Comparison of ENCODE assay signal across 6 fruit fly cellular contexts in genomic region chr3L:18010418-18010883, dm6.
TF ChIP-seq lines count a peak whose summit lies in the region.

No protein-coding gene starts in this region.

- no peak for TF ChIP-seq CTCF in whole organism, embryonic (GFP tag; optimal IDR thresholded peaks at IDR 0.05; lab: Kevin White, UChicago)

TF ChIP-seq in whole organism, 6 proteins besides CTCF, POLR2A, EP300 and RAD21:
- TF ChIP-seq Dll (optimal IDR thresholded peaks at IDR 0.05; lab: Kevin White, UChicago) = no peak
- TF ChIP-seq EcR (GFP tag; optimal IDR thresholded peaks at IDR 0.05; lab: Kevin White, UChicago) = peak; percentile 37 to 39
- no peak for TF ChIP-seq pan (optimal IDR thresholded peaks at IDR 0.05; lab: Kevin White, UChicago)
- no peak for TF ChIP-seq usp (GFP tag; optimal IDR thresholded peaks at IDR 0.05; lab: Kevin White, UChicago)

TF ChIP-seq in whole organism, adult, 20 proteins besides CTCF, POLR2A, EP300 and RAD21:
- no peak for TF ChIP-seq ovo (GFP tag; optimal IDR thresholded peaks at IDR 0.05; lab: Kevin White, UChicago)
- peak; percentile 60 for TF ChIP-seq tj (GFP tag; optimal IDR thresholded peaks at IDR 0.05; lab: Kevin White, UChicago)

TF ChIP-seq in whole organism, embryonic, 481 proteins besides CTCF, POLR2A, EP300 and RAD21 (continues in another document):
- TF ChIP-seq Vsx1 (GFP tag; optimal IDR thresholded peaks at IDR 0.05; lab: Kevin White, UChicago) (no peak), crol (GFP tag; IDR thresholded peaks at IDR 0.05; lab: Robert Waterston, UW) (peak; percentile 89), CG33557 (GFP tag; optimal IDR thresholded peaks at IDR 0.05; lab: Kevin White, UChicago) (peak; percentile 3), kni (GFP tag; optimal IDR thresholded peaks at IDR 0.05; lab: Kevin White, UChicago) (peak; percentile 81), Pdp1 (GFP tag; optimal IDR thresholded peaks at IDR 0.05; lab: Kevin White, UChicago) (peak in 1 of 2 experiments; percentile 72), vvl (GFP tag; IDR thresholded peaks at IDR 0.05; lab: Robert Waterston, UW) (no peak; the same call in 1 of the 2 replicates), Oaz (GFP tag; IDR thresholded peaks at IDR 0.05; lab: Robert Waterston, UW) (no peak), sob (GFP tag; IDR thresholded peaks at IDR 0.05; lab: Robert Waterston, UW) (0 out of 2 replicates have a peak, but pooled peaks have one; percentile 9), Trl (optimal IDR thresholded peaks at IDR 0.05; lab: Kevin White, UChicago) (no peak), Trl (GFP tag; optimal IDR thresholded peaks at IDR 0.05; lab: Kevin White, UChicago) (no peak), sens (GFP tag; lab: Kevin White, UChicago) (peak; percentile 65), sd (tag; optimal IDR thresholded peaks at IDR 0.05; lab: Kevin White, UChicago) (peak; percentile 85), psq (GFP tag; optimal IDR thresholded peaks at IDR 0.05; lab: Kevin White, UChicago) (peak; percentile 78), rib (GFP tag; IDR thresholded peaks at IDR 0.05; lab: Robert Waterston, UW) (peak; percentile 49; the same call in 1 of the 2 replicates), CG7745 (tag; optimal IDR thresholded peaks at IDR 0.05; lab: Kevin White, UChicago) (peak; percentile 11), peb (GFP tag; IDR thresholded peaks at IDR 0.05; lab: Robert Waterston, UW) (no peak), Blimp-1 (GFP tag; optimal IDR thresholded peaks at IDR 0.05; lab: Kevin White, UChicago) (peak; percentile 98), CG12769 (tag; optimal IDR thresholded peaks at IDR 0.05; lab: Kevin White, UChicago) (peak; percentile 19), sqz (GFP tag; optimal IDR thresholded peaks at IDR 0.05; lab: Kevin White, UChicago) (peak; percentile 88), unpg (GFP tag; optimal IDR thresholded peaks at IDR 0.05; lab: Kevin White, UChicago) (no peak), Kr (GFP tag; optimal IDR thresholded peaks at IDR 0.05; lab: Kevin White, UChicago) (peak; percentile 31)

TF ChIP-seq in whole organism, prepupa, 60 proteins besides CTCF, POLR2A, EP300 and RAD21:
- TF ChIP-seq CG11902 (GFP tag; optimal IDR thresholded peaks at IDR 0.05; lab: Kevin White, UChicago) = no peak
- TF ChIP-seq ss (GFP tag; optimal IDR thresholded peaks at IDR 0.05; lab: Kevin White, UChicago) = no peak
- peak; percentile 38; the same call in 2 of the 3 replicates for TF ChIP-seq CG6163 (GFP tag; IDR thresholded peaks at IDR 0.05; lab: Robert Waterston, UW)
- TF ChIP-seq esn (GFP tag; optimal IDR thresholded peaks at IDR 0.05; lab: Kevin White, UChicago) = peak; percentile 15
- TF ChIP-seq Gug (GFP tag; IDR thresholded peaks at IDR 0.05; lab: Robert Waterston, UW) = no peak
- TF ChIP-seq Blimp-1 (GFP tag; optimal IDR thresholded peaks at IDR 0.05; lab: Kevin White, UChicago) = peak; percentile 78
- no peak for TF ChIP-seq CG16779 (tag; optimal IDR thresholded peaks at IDR 0.05; lab: Kevin White, UChicago)
- no peak for TF ChIP-seq fd85E (GFP tag; optimal IDR thresholded peaks at IDR 0.05; lab: Kevin White, UChicago)
- TF ChIP-seq vri (GFP tag; optimal IDR thresholded peaks at IDR 0.05; lab: Kevin White, UChicago) = peak; percentile 59
- TF ChIP-seq fkh (GFP tag; optimal IDR thresholded peaks at IDR 0.05; lab: Kevin White, UChicago) = peak; percentile 48
- no peak for TF ChIP-seq CG11294 (GFP tag; IDR thresholded peaks at IDR 0.05; lab: Robert Waterston, UW)
- TF ChIP-seq Ets21C (GFP tag; optimal IDR thresholded peaks at IDR 0.05; lab: Kevin White, UChicago) = no peak
- TF ChIP-seq lz (GFP tag; optimal IDR thresholded peaks at IDR 0.05; lab: Kevin White, UChicago) = no peak
- peak; percentile 44 for TF ChIP-seq Eip93F (GFP tag; optimal IDR thresholded peaks at IDR 0.05; lab: Kevin White, UChicago)
- TF ChIP-seq CG8119 (GFP tag; IDR thresholded peaks at IDR 0.05; lab: Robert Waterston, UW) = no peak
- TF ChIP-seq Sox14 (GFP tag; optimal IDR thresholded peaks at IDR 0.05; lab: Kevin White, UChicago) = peak; percentile 61
- TF ChIP-seq acj6 (GFP tag; optimal IDR thresholded peaks at IDR 0.05; lab: Kevin White, UChicago) = no peak
- no peak for TF ChIP-seq CG7368 (GFP tag; optimal IDR thresholded peaks at IDR 0.05; lab: Kevin White, UChicago)
- TF ChIP-seq Eip75B (GFP tag; optimal IDR thresholded peaks at IDR 0.05; lab: Kevin White, UChicago) = peak; percentile 40

TF ChIP-seq in whole organism, pupa, 21 proteins besides CTCF, POLR2A, EP300 and RAD21:
- TF ChIP-seq CG17806 (tag; optimal IDR thresholded peaks at IDR 0.05; lab: Kevin White, UChicago) = no peak
- TF ChIP-seq EcR (GFP tag; optimal IDR thresholded peaks at IDR 0.05; lab: Kevin White, UChicago) = peak; percentile 57

TF ChIP-seq in whole organism, wandering third instar larva, 38 proteins besides CTCF, POLR2A, EP300 and RAD21:
- TF ChIP-seq Dif (GFP tag; optimal IDR thresholded peaks at IDR 0.05; lab: Kevin White, UChicago; ENCODE audit: partially characterized antibody) (no peak), ey (GFP tag; optimal IDR thresholded peaks at IDR 0.05; lab: Kevin White, UChicago) (no peak), jim (GFP tag; optimal IDR thresholded peaks at IDR 0.05; lab: Kevin White, UChicago) (no peak), tai (GFP tag; optimal IDR thresholded peaks at IDR 0.05; lab: Kevin White, UChicago) (no peak), dl (GFP tag; optimal IDR thresholded peaks at IDR 0.05; lab: Kevin White, UChicago; ENCODE audit: insufficient read depth in 1 of 2, partially characterized antibody in 2 of 2) (no peak), lola (GFP tag; optimal IDR thresholded peaks at IDR 0.05; lab: Kevin White, UChicago) (no peak), Vsx2 (GFP tag; optimal IDR thresholded peaks at IDR 0.05; lab: Kevin White, UChicago; ENCODE audit: partially characterized antibody) (peak; percentile 3), pan (optimal IDR thresholded peaks at IDR 0.05; lab: Kevin White, UChicago) (no peak), dmrt93B (GFP tag; optimal IDR thresholded peaks at IDR 0.05; lab: Kevin White, UChicago) (no peak), Hnf4 (GFP tag; optimal IDR thresholded peaks at IDR 0.05; lab: Kevin White, UChicago) (no peak), Abd-B (GFP tag; optimal IDR thresholded peaks at IDR 0.05; lab: Kevin White, UChicago) (no peak), brk (GFP tag; optimal IDR thresholded peaks at IDR 0.05; lab: Kevin White, UChicago) (no peak), psq (GFP tag; optimal IDR thresholded peaks at IDR 0.05; lab: Kevin White, UChicago) (peak; percentile 98), Rel (GFP tag; optimal IDR thresholded peaks at IDR 0.05; lab: Kevin White, UChicago) (no peak), Rel (tag; optimal IDR thresholded peaks at IDR 0.05; lab: Kevin White, UChicago) (peak; percentile 58), Sp1 (GFP tag; optimal IDR thresholded peaks at IDR 0.05; lab: Kevin White, UChicago) (peak; percentile 39), br (GFP tag; optimal IDR thresholded peaks at IDR 0.05; lab: Kevin White, UChicago) (peak; percentile 2), fru (GFP tag; optimal IDR thresholded peaks at IDR 0.05; lab: Kevin White, UChicago) (peak; percentile 36)
TF ChIP-seq in whole organism, wandering third instar larva: peak in this region for 6.
